Fruit fly (Drosophila melanogaster): ENCODE data around the gene CG31668.

- TF ChIP-seq cnc (optimal IDR thresholded peaks at IDR 0.05) (no peak), CG33017 (tag; optimal IDR thresholded peaks at IDR 0.05) (peak; percentile 1), pad (GFP tag; optimal IDR thresholded peaks at IDR 0.05) (peak; percentile 99), kay (GFP tag; ENCODE audit: borderline replicate concordance) (peak; percentile 98), CG7045 (GFP tag; optimal IDR thresholded peaks at IDR 0.05) (peak; percentile 67), ovo (GFP tag; optimal IDR thresholded peaks at IDR 0.05) (peak; percentile 32), CG14711 (tag; optimal IDR thresholded peaks at IDR 0.05) (no peak), CG7101 (tag; optimal IDR thresholded peaks at IDR 0.05) (no peak), Crg-1 (GFP tag; optimal IDR thresholded peaks at IDR 0.05) (peak; percentile 49), tj (GFP tag; optimal IDR thresholded peaks at IDR 0.05) (peak; percentile 82), Clk (GFP tag; optimal IDR thresholded peaks at IDR 0.05) (peak; percentile 22), toe (GFP tag; optimal IDR thresholded peaks at IDR 0.05) (peak; percentile 26), Hr96 (GFP tag; optimal IDR thresholded peaks at IDR 0.05) (no peak)
These were observed 2.9 kb downstream of the CG31668 start for dm6 chr2L:2202853-2203717.
